Worm (Caenorhabditis elegans): ENCODE measurements around the gene glt-5.

ce11 chrII:9662797-9663196 is 45.9 kb downstream of the glt-5 start, which contains the start of gene cyp-13A10:
- no peak for TF ChIP-seq tbx-11 (GFP tag; IDR thresholded peaks at IDR 0.05)
- no peak for TF ChIP-seq F13C5.2 (tag; optimal IDR thresholded peaks at IDR 0.05)
- TF ChIP-seq hmbx-1 (tag; optimal IDR thresholded peaks at IDR 0.05), result no peak
- no peak for TF ChIP-seq ama-1 (optimal IDR thresholded peaks at IDR 0.05)
- TF ChIP-seq ceh-13 (GFP tag; optimal IDR thresholded peaks at IDR 0.05), result no peak
- TF ChIP-seq tra-4 (tag; optimal IDR thresholded peaks at IDR 0.05), result no peak
- no peak for TF ChIP-seq hmg-4 (GFP tag; optimal IDR thresholded peaks at IDR 0.05)
- no peak for TF ChIP-seq B0310.2 (tag; optimal IDR thresholded peaks at IDR 0.05)
- TF ChIP-seq ets-7 (tag; optimal IDR thresholded peaks at IDR 0.05), result no peak

Data from whole organism, early embryonic.